Worm (Caenorhabditis elegans): Measurements from ENCODE around the gene srx-80.

DNA sequence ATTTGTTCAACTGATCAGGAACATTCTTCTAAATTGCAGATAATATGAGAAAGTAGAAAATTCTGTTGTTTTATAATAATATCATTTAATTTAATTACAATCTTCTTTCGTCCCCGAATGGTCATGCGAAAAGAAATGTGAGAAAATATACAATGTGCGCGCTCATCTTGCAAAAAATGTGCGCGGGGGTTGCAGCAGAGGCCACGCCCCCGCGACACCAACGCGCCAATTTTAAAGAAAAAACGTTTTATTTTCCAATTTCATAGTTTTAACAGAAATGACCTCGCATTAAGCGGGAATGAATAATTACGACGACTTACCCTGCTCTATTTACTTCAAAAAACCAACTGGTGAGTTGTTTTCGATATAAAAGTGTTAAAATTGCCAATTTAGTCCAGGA is 17.0 kb downstream of the srx-80 start, which contains the start of gene sas-5:
- peak; percentile 34 for TF ChIP-seq W03F9.2 (tag; optimal IDR thresholded peaks at IDR 0.05)
- no peak for TF ChIP-seq him-1 (tag; optimal IDR thresholded peaks at IDR 0.05)
